Worm (Caenorhabditis elegans): Measurements from ENCODE around the gene T24D5.6.

- peak; percentile 85 for TF ChIP-seq him-1 (tag; optimal IDR thresholded peaks at IDR 0.05)
- peak; percentile 75 for TF ChIP-seq dao-5 (tag; optimal IDR thresholded peaks at IDR 0.05)
These were observed 39.8 kb upstream of the T24D5.6 start for ce11 chrX:12563589-12563988.
